Worm (Caenorhabditis elegans): ENCODE data around the gene dur-1.

Gene dur-1

DNA sequence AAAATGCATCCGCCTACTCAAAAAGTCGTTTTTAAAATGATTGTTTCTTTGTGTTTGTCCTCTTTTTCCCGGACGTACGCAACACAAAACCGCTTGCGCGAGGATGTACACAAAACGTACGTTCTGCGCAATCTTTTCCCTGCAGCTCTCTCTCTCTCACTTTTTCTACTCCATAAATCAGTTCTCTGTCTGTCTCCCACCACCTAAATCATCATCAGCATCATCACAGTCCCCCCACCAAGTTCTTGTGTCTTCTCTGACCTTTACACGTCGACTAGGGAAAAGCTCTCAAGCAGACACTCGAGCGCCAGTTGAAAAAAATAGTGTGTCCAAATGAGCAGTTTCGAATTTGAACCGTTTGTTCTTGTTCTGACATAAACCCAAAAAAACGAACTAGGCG lies 16.2 kb upstream of the dur-1 start:
- TF ChIP-seq M03D4.4 (tag; optimal IDR thresholded peaks at IDR 0.05) (no peak), lsy-2 (tag; optimal IDR thresholded peaks at IDR 0.05) (no peak), blmp-1 (tag; optimal IDR thresholded peaks at IDR 0.05) (no peak), nhr-28 (tag; optimal IDR thresholded peaks at IDR 0.05) (no peak), snpc-4 (tag; optimal IDR thresholded peaks at IDR 0.05) (no peak), elt-3 (tag; optimal IDR thresholded peaks at IDR 0.05) (no peak)

DNA sequence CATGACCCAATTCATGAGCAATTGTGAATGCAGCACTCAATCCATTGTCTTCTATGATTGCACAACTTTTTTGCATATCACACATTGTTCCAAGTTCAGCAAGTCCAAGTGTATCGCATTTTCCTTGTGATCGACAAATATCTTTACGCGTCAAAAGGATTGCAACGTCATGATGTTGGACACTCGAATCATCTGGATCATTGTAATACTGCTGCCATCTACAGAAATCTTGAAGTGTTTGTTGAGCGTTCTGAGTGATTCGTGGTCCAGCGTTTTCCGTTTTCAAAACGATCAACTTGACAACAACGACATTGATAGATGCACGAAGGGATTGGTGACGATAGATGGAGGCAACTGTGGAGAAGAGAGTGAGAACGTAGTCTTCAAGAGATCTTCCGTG lies 15.2 kb upstream of the dur-1 start:
- TF ChIP-seq nhr-12 (tag; optimal IDR thresholded peaks at IDR 0.05): no peak
- TF ChIP-seq cnd-1 (tag; optimal IDR thresholded peaks at IDR 0.05): no peak
- TF ChIP-seq flh-1 (GFP tag; optimal IDR thresholded peaks at IDR 0.05): no peak
- TF ChIP-seq snpc-4 (tag; optimal IDR thresholded peaks at IDR 0.05): no peak
- no peak for TF ChIP-seq nhr-2 (tag; optimal IDR thresholded peaks at IDR 0.05)
- TF ChIP-seq nhr-28 (tag; optimal IDR thresholded peaks at IDR 0.05): no peak
- no peak for TF ChIP-seq drap-1 (GFP tag; optimal IDR thresholded peaks at IDR 0.05)
- no peak for TF ChIP-seq lsy-2 (tag; optimal IDR thresholded peaks at IDR 0.05)
- TF ChIP-seq unc-120 (tag; optimal IDR thresholded peaks at IDR 0.05; ENCODE audit: poor library complexity, severe bottlenecking): no peak
- TF ChIP-seq ces-1 (GFP tag; optimal IDR thresholded peaks at IDR 0.05): no peak
- no peak for TF ChIP-seq ztf-11 (tag; optimal IDR thresholded peaks at IDR 0.05)
- TF ChIP-seq hlh-1 (tag; optimal IDR thresholded peaks at IDR 0.05): no peak
- TF ChIP-seq unc-62 (GFP tag; optimal IDR thresholded peaks at IDR 0.05): no peak
- TF ChIP-seq lin-32 (GFP tag; optimal IDR thresholded peaks at IDR 0.05): no peak

DNA sequence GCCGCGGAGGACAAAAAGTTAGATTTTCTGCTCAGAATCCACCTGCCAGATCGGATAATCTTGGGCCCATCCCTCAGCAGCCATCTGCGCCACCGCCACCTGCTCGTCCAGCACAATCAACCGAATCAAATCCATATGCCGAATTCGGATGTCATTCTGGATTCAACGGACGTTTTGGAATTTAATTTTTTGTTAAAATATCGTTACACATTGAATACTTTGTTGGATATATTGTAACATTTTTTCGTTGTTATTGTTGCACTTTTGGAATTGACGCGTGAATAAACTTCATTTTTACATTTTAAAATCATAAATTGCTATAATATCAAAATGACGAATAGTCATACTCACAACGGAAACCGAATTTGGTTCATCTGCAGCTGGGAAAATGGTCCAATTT lies 5.5 kb upstream of the dur-1 start, which contains the start of gene spe-29:
Gene spe-29 (plus strand): TSS at position 301 of the 400 bp plus-strand sequence.
- TF ChIP-seq mls-2 (tag; optimal IDR thresholded peaks at IDR 0.05) (no peak), ham-2 (GFP tag; optimal IDR thresholded peaks at IDR 0.05) (no peak), mab-5 (tag; optimal IDR thresholded peaks at IDR 0.05) (no peak), tbx-8 (GFP tag; optimal IDR thresholded peaks at IDR 0.05) (no peak), mep-1 (tag; optimal IDR thresholded peaks at IDR 0.05) (no peak), nhr-237 (tag; optimal IDR thresholded peaks at IDR 0.05) (no peak), unc-39 (tag; optimal IDR thresholded peaks at IDR 0.05) (no peak), cnd-1 (tag; optimal IDR thresholded peaks at IDR 0.05) (no peak), pha-4 (tag; optimal IDR thresholded peaks at IDR 0.05) (no peak), sptf-1 (tag; optimal IDR thresholded peaks at IDR 0.05) (no peak), zip-8 (tag; optimal IDR thresholded peaks at IDR 0.05) (no peak), sem-2 (GFP tag; optimal IDR thresholded peaks at IDR 0.05) (no peak)

DNA sequence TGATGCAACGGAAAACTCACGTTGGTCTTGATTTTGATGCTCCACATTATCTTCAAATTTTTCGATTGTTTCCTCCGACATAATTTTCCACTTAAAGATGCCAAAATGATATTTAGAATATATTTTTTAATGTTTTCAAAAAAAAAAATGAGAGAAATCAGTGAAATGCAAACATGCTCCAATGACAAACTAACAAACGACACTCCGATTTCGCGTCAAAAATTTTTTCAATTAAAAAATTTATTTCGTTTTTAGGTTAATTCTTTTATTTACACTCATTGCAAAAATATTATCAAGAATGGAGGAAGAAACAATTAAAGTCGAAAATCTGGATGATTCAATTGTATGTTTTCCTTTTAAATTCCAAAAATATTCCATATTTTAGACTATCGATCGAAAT lies 4.0 kb upstream of the dur-1 start, which contains the start of the genes trmt-10A and F25H8.2:
Gene trmt-10A (minus strand): TSS at position 159 of the 400 bp plus-strand sequence.
Gene F25H8.2 (plus strand): TSS at position 181 of the 400 bp plus-strand sequence.
- TF ChIP-seq sptf-1 (tag; optimal IDR thresholded peaks at IDR 0.05): no peak
- TF ChIP-seq flh-1 (GFP tag; optimal IDR thresholded peaks at IDR 0.05): no peak
- TF ChIP-seq lsy-2 (tag; optimal IDR thresholded peaks at IDR 0.05): peak; percentile 58
- TF ChIP-seq nhr-12 (tag; optimal IDR thresholded peaks at IDR 0.05): no peak
- no peak for TF ChIP-seq nhr-28 (tag; optimal IDR thresholded peaks at IDR 0.05)
- TF ChIP-seq nhr-237 (tag; optimal IDR thresholded peaks at IDR 0.05): peak; percentile 59
- TF ChIP-seq unc-62 (GFP tag; optimal IDR thresholded peaks at IDR 0.05): no peak
- no peak for TF ChIP-seq mls-2 (tag; optimal IDR thresholded peaks at IDR 0.05)
- no peak for TF ChIP-seq mep-1 (tag; optimal IDR thresholded peaks at IDR 0.05)
- TF ChIP-seq elt-1 (tag; optimal IDR thresholded peaks at IDR 0.05; ENCODE audit: borderline replicate concordance, insufficient read depth): no peak
- TF ChIP-seq ham-2 (GFP tag; optimal IDR thresholded peaks at IDR 0.05): no peak
- no peak for TF ChIP-seq sem-2 (GFP tag; optimal IDR thresholded peaks at IDR 0.05)

DNA sequence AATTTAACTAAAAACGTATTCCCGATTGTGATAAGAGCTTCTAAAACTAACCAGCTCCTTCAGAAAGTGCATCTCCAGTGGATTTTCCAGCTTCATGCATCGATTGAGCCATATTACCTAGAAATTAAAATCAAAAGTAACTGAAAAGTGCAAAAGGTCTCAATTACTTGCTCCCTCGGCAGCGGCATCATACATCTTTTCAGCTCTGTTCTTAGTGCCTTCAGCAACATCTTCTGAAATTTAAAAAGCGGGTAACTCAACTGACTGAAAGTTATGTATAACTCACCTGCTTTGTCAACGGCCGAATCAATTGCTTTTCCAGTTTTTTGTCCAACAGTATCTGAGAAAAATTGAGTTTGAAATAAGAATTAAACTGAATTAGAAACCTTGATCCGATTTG lies 3.6 kb downstream of the dur-1 start:
- TF ChIP-seq nhr-237 (tag; optimal IDR thresholded peaks at IDR 0.05): no peak
- no peak for TF ChIP-seq pha-4 (tag; optimal IDR thresholded peaks at IDR 0.05)
- no peak for TF ChIP-seq elt-3 (tag; optimal IDR thresholded peaks at IDR 0.05)
- TF ChIP-seq elt-1 (tag; optimal IDR thresholded peaks at IDR 0.05; ENCODE audit: borderline replicate concordance, insufficient read depth): no peak
- no peak for TF ChIP-seq drap-1 (GFP tag; optimal IDR thresholded peaks at IDR 0.05)
- TF ChIP-seq lin-13 (tag; optimal IDR thresholded peaks at IDR 0.05): no peak
- TF ChIP-seq M03D4.4 (tag; optimal IDR thresholded peaks at IDR 0.05): no peak
- TF ChIP-seq zip-8 (tag; optimal IDR thresholded peaks at IDR 0.05): no peak
- TF ChIP-seq flh-1 (GFP tag; optimal IDR thresholded peaks at IDR 0.05): no peak
- TF ChIP-seq mep-1 (tag; optimal IDR thresholded peaks at IDR 0.05): no peak

Data from whole organism, mixed stage, embryonic.